Fruit fly (Drosophila melanogaster): ENCODE results near the gene CG4036.

The CG4036 gene

dm6 chr2L:9768735-9769134 lies 21.9 kb upstream of the CG4036 start, which contains the start of gene CG17633:
CG17633 (plus strand) TSS chr2L:9769060.
- TF ChIP-seq Sin3A (optimal IDR thresholded peaks at IDR 0.05): no peak
- no peak for TF ChIP-seq insv (optimal IDR thresholded peaks at IDR 0.05)
- TF ChIP-seq h (optimal IDR thresholded peaks at IDR 0.05): no peak
- no peak for TF ChIP-seq psq (optimal IDR thresholded peaks at IDR 0.05)
- no peak for TF ChIP-seq Myc (optimal IDR thresholded peaks at IDR 0.05)
- no peak for TF ChIP-seq ttk (optimal IDR thresholded peaks at IDR 0.05)

- TF ChIP-seq h (optimal IDR thresholded peaks at IDR 0.05) (no peak), Myc (optimal IDR thresholded peaks at IDR 0.05) (no peak), psq (optimal IDR thresholded peaks at IDR 0.05) (no peak), ttk (optimal IDR thresholded peaks at IDR 0.05) (no peak), insv (optimal IDR thresholded peaks at IDR 0.05) (no peak), Sin3A (optimal IDR thresholded peaks at IDR 0.05) (no peak)
These were observed 19.8 kb upstream of the CG4036 start, which contains the start of gene ppk18 for dm6 chr2L:9770896-9771295. ppk18 (minus strand) TSS chr2L:9770996.

- TF ChIP-seq Sin3A (optimal IDR thresholded peaks at IDR 0.05) (no peak), psq (optimal IDR thresholded peaks at IDR 0.05) (no peak), ttk (optimal IDR thresholded peaks at IDR 0.05) (no peak), insv (optimal IDR thresholded peaks at IDR 0.05) (no peak), h (optimal IDR thresholded peaks at IDR 0.05) (no peak), Myc (optimal IDR thresholded peaks at IDR 0.05) (no peak)
These were observed 15.6 kb upstream of the CG4036 start, which contains the start of the genes ppk11 and ppk16 for dm6 chr2L:9774980-9775628. ppk11 (minus strand) TSS chr2L:9775030. ppk16 (minus strand) TSS chr2L:9775030.

dm6 chr2L:9777927-9778326 lies 12.8 kb upstream of the CG4036 start:
- no peak for TF ChIP-seq psq (optimal IDR thresholded peaks at IDR 0.05)
- no peak for TF ChIP-seq insv (optimal IDR thresholded peaks at IDR 0.05)
- no peak for TF ChIP-seq Myc (optimal IDR thresholded peaks at IDR 0.05)
- TF ChIP-seq h (optimal IDR thresholded peaks at IDR 0.05): no peak
- no peak for TF ChIP-seq Sin3A (optimal IDR thresholded peaks at IDR 0.05)
- no peak for TF ChIP-seq ttk (optimal IDR thresholded peaks at IDR 0.05)

dm6 chr2L:9778416-9778815 lies 12.3 kb upstream of the CG4036 start:
- TF ChIP-seq psq (optimal IDR thresholded peaks at IDR 0.05) (no peak), ttk (optimal IDR thresholded peaks at IDR 0.05) (no peak), Myc (optimal IDR thresholded peaks at IDR 0.05) (no peak), h (optimal IDR thresholded peaks at IDR 0.05) (no peak), insv (optimal IDR thresholded peaks at IDR 0.05) (no peak), Sin3A (optimal IDR thresholded peaks at IDR 0.05) (no peak)

dm6 chr2L:9779147-9779546 lies 11.5 kb upstream of the CG4036 start:
- TF ChIP-seq Sin3A (optimal IDR thresholded peaks at IDR 0.05) (no peak), psq (optimal IDR thresholded peaks at IDR 0.05) (no peak), insv (optimal IDR thresholded peaks at IDR 0.05) (no peak), h (optimal IDR thresholded peaks at IDR 0.05) (no peak), ttk (optimal IDR thresholded peaks at IDR 0.05) (no peak), Myc (optimal IDR thresholded peaks at IDR 0.05) (no peak)

- no peak for TF ChIP-seq ttk (optimal IDR thresholded peaks at IDR 0.05)
- no peak for TF ChIP-seq Myc (optimal IDR thresholded peaks at IDR 0.05)
- TF ChIP-seq psq (optimal IDR thresholded peaks at IDR 0.05): no peak
These were observed 10.9 kb upstream of the CG4036 start for dm6 chr2L:9779754-9780153.

dm6 chr2L:9782176-9782581 lies 8.5 kb upstream of the CG4036 start, which contains the start of gene IP3K1:
IP3K1 (plus strand) TSS chr2L:9782384.
- TF ChIP-seq psq (optimal IDR thresholded peaks at IDR 0.05) (no peak), Myc (optimal IDR thresholded peaks at IDR 0.05) (no peak), h (optimal IDR thresholded peaks at IDR 0.05) (no peak), insv (optimal IDR thresholded peaks at IDR 0.05) (no peak), ttk (optimal IDR thresholded peaks at IDR 0.05) (no peak)

dm6 chr2L:9783130-9783529 lies 7.6 kb upstream of the CG4036 start:
- TF ChIP-seq psq (optimal IDR thresholded peaks at IDR 0.05) (no peak), insv (optimal IDR thresholded peaks at IDR 0.05) (no peak), Myc (optimal IDR thresholded peaks at IDR 0.05) (no peak), Sin3A (optimal IDR thresholded peaks at IDR 0.05) (no peak), h (optimal IDR thresholded peaks at IDR 0.05) (no peak), ttk (optimal IDR thresholded peaks at IDR 0.05) (no peak)

dm6 chr2L:9784468-9784867 lies 6.2 kb upstream of the CG4036 start:
- TF ChIP-seq psq (optimal IDR thresholded peaks at IDR 0.05) (no peak), Myc (optimal IDR thresholded peaks at IDR 0.05) (no peak), Sin3A (optimal IDR thresholded peaks at IDR 0.05) (no peak), ttk (optimal IDR thresholded peaks at IDR 0.05) (no peak), insv (optimal IDR thresholded peaks at IDR 0.05) (no peak), h (optimal IDR thresholded peaks at IDR 0.05) (no peak)

dm6 chr2L:9785917-9786432 lies 4.7 kb upstream of the CG4036 start:
- no peak for TF ChIP-seq Myc (optimal IDR thresholded peaks at IDR 0.05)
- TF ChIP-seq psq (optimal IDR thresholded peaks at IDR 0.05): no peak
- TF ChIP-seq ttk (optimal IDR thresholded peaks at IDR 0.05): no peak
- no peak for TF ChIP-seq Sin3A (optimal IDR thresholded peaks at IDR 0.05)
- TF ChIP-seq h (optimal IDR thresholded peaks at IDR 0.05): no peak
- TF ChIP-seq insv (optimal IDR thresholded peaks at IDR 0.05): no peak

- TF ChIP-seq Sin3A (optimal IDR thresholded peaks at IDR 0.05) (no peak), h (optimal IDR thresholded peaks at IDR 0.05) (no peak), Myc (optimal IDR thresholded peaks at IDR 0.05) (no peak), insv (optimal IDR thresholded peaks at IDR 0.05) (no peak), ttk (optimal IDR thresholded peaks at IDR 0.05) (no peak), psq (optimal IDR thresholded peaks at IDR 0.05) (no peak)
These were observed 2.3 kb downstream of the CG4036 start, which contains the start of gene CG13123 for dm6 chr2L:9792945-9793344. CG13123 (minus strand) TSS chr2L:9793107.
